Worm (Caenorhabditis elegans) whole organism, young adult: Measurements from ENCODE around the gene Y104H12D.2.
"Not testable (repeated sequence)": the region's sequence is repeated elsewhere in the genome, so short reads cannot be mapped to it uniquely, and the experiment has no call there.

Experiments
- F23B12.7 ChIP-seq: sonication (generic microtip); optimal IDR thresholded peaks from 2 replicates; lab custom pipeline; 2017; ENCODE audit warnings: missing genetic modification characterization, mild to moderate bottlenecking, missing compliant biosample characterization, antibody characterized with exemption, moderate library complexity; ENCODE audit not compliant: insufficient read depth
- akir-1 ChIP-seq: fragments of 200-800 bp; sonication (Bioruptor generic); optimal IDR thresholded peaks from 2 replicates; lab custom pipeline; 2018; ENCODE audit warnings: mild to moderate bottlenecking, missing genetic modification characterization, moderate library complexity, missing compliant biosample characterization
- egl-18 ChIP-seq: fragments of 200-800 bp; sonication (Bioruptor generic); IDR thresholded peaks from 2 replicates; pipeline ENCODE4 v1.3.6; 2022; ENCODE audit warnings: missing genetic modification reagents, missing genetic modification characterization, missing compliant biosample characterization
- lin-35 ChIP-seq, 3 experiments: fragments of 150-350 bp in 2 of 3; sonication (generic microtip) in 1 of 3; optimal IDR thresholded peaks; 2 replicates each; lab custom pipeline; 2014 to 2018; ENCODE audit warnings: missing biosample characterization in 3 of 3, missing genetic modification characterization in 3 of 3, missing genetic modification reagents in 3 of 3
- lsl-1 ChIP-seq: fragments of 200-800 bp; sonication (Bioruptor generic); optimal IDR thresholded peaks from 2 replicates; lab custom pipeline; 2018; ENCODE audit warnings: mild to moderate bottlenecking, missing genetic modification characterization, moderate library complexity, missing compliant biosample characterization
- nfya-1 ChIP-seq: sonication (generic microtip); optimal IDR thresholded peaks from 2 replicates; lab custom pipeline; 2017; ENCODE audit warnings: antibody characterized with exemption, missing compliant biosample characterization, missing genetic modification characterization, borderline replicate concordance; ENCODE audit not compliant: insufficient read depth
- unc-62 ChIP-seq: fragments of 150-350 bp; optimal IDR thresholded peaks from 2 replicates; lab custom pipeline; 2014; ENCODE audit warnings: missing biosample characterization, missing genetic modification reagents, missing genetic modification characterization
- ztf-26 ChIP-seq: sonication (generic microtip); optimal IDR thresholded peaks from 2 replicates; lab custom pipeline; 2017; ENCODE audit warnings: missing genetic modification characterization, missing compliant biosample characterization

ce11 chrIV:1153695-1154094 is 24.1 kb upstream of the Y104H12D.2 start:
- TF ChIP-seq F23B12.7 (tag; lab: Kevin White, UChicago); unc-62; egl-18 (GFP tag; lab: Robert Waterston, UW); nfya-1 (tag; lab: Kevin White, UChicago); lin-35 (GFP tag; optimal IDR thresholded peaks at IDR 0.05; lab: Kevin White, UChicago); lsl-1 (GFP tag; lab: Kevin White, UChicago); ztf-26 (tag; lab: Kevin White, UChicago); akir-1: not testable (repeated sequence)
